Fruit fly (Drosophila melanogaster) whole organism, pupa: Measurements from ENCODE around the gene PH4alphaNE1.
A peak's percentile ranks its signal among the peaks of the same experiment; 100 is the strongest.

ENCODE experiments used
- CG10348 ChIP-seq: fragments of 200-800 bp; sonication (Bioruptor generic); IDR thresholded peaks from 2 replicates; pipeline ENCODE4 v1.3.6; 2022; ENCODE audit warnings: missing biosample characterization, missing genetic modification characterization
- CG12605 ChIP-seq: fragments of 200-800 bp; sonication (Bioruptor generic); IDR thresholded peaks from 2 replicates; pipeline ENCODE4 v1.3.6; 2022; ENCODE audit warnings: missing biosample characterization, missing genetic modification characterization
- CG13204 ChIP-seq: fragments of 200-800 bp; sonication (Bioruptor generic); optimal IDR thresholded peaks from 2 replicates; lab custom pipeline; 2018; ENCODE audit warnings: missing biosample characterization, mild to moderate bottlenecking, missing genetic modification characterization, moderate library complexity
- CG14655 ChIP-seq: fragments of 200-800 bp; sonication (Bioruptor generic); optimal IDR thresholded peaks from 3 replicates; lab custom pipeline; 2017; ENCODE audit warnings: mild to moderate bottlenecking, missing biosample characterization, missing genetic modification reagents, missing genetic modification characterization
- CG15710 ChIP-seq: fragments of 200-800 bp; sonication (Bioruptor generic); optimal IDR thresholded peaks from 2 replicates; lab custom pipeline; 2018; ENCODE audit warnings: missing biosample characterization, mild to moderate bottlenecking, missing genetic modification characterization, moderate library complexity
- CG17806 ChIP-seq: fragments of 200-800 bp; sonication (Bioruptor generic); optimal IDR thresholded peaks from 2 replicates; lab custom pipeline; 2018; ENCODE audit warnings: missing biosample characterization, mild to moderate bottlenecking, missing genetic modification characterization, moderate library complexity
- CG32121 ChIP-seq: fragments of 200-800 bp; sonication (Bioruptor generic); IDR thresholded peaks from 2 replicates; pipeline ENCODE4 v1.3.6; 2022; ENCODE audit warnings: missing biosample characterization, missing genetic modification characterization
- CG34367 ChIP-seq: fragments of 200-800 bp; sonication (Bioruptor generic); optimal IDR thresholded peaks from 2 replicates; lab custom pipeline; 2018; ENCODE audit warnings: missing biosample characterization, mild to moderate bottlenecking, missing genetic modification characterization
- CG4496 ChIP-seq: fragments of 200-800 bp; sonication (Bioruptor generic); IDR thresholded peaks from 3 replicates; pipeline ENCODE4 v1.3.6; 2022; ENCODE audit warnings: missing biosample characterization, missing genetic modification characterization
- CG8159 ChIP-seq: fragments of 200-800 bp; sonication (Bioruptor generic); optimal IDR thresholded peaks from 3 replicates; lab custom pipeline; 2018; ENCODE audit warnings: missing biosample characterization, mild to moderate bottlenecking, missing genetic modification characterization, moderate library complexity
- CG8301 ChIP-seq: fragments of 200-800 bp; sonication (Bioruptor generic); optimal IDR thresholded peaks from 2 replicates; lab custom pipeline; 2018; ENCODE audit warnings: missing biosample characterization, mild to moderate bottlenecking, missing genetic modification characterization
- CG9948 ChIP-seq: fragments of 200-800 bp; sonication (Bioruptor generic); optimal IDR thresholded peaks from 2 replicates; lab custom pipeline; 2018; ENCODE audit warnings: missing biosample characterization, mild to moderate bottlenecking, missing genetic modification characterization, moderate library complexity
- D1 ChIP-seq: fragments of 200-800 bp; sonication (Bioruptor generic); optimal IDR thresholded peaks from 2 replicates; lab custom pipeline; 2018; ENCODE audit warnings: missing biosample characterization, mild to moderate bottlenecking, missing genetic modification characterization, moderate library complexity
- EcR ChIP-seq: fragments of 200-800 bp; sonication (Bioruptor generic); optimal IDR thresholded peaks from 3 replicates; lab custom pipeline; 2019; ENCODE audit warnings: missing biosample characterization, missing genetic modification characterization, mild to moderate bottlenecking, moderate library complexity, missing genetic modification reagents
- Ets98B ChIP-seq: fragments of 200-800 bp; sonication (Bioruptor generic); IDR thresholded peaks from 2 replicates; pipeline ENCODE4 v1.3.6; 2022; ENCODE audit warnings: missing biosample characterization, missing genetic modification characterization
- Pif1A ChIP-seq: fragments of 200-800 bp; sonication (Bioruptor generic); optimal IDR thresholded peaks from 3 replicates; lab custom pipeline; 2016; ENCODE audit warnings: missing biosample characterization, missing genetic modification characterization
- Pif1B ChIP-seq: fragments of 200-800 bp; sonication (Bioruptor generic); optimal IDR thresholded peaks from 3 replicates; lab custom pipeline; 2016; ENCODE audit warnings: missing biosample characterization, missing genetic modification characterization
- Snoo ChIP-seq: fragments of 200-800 bp; sonication (Bioruptor generic); optimal IDR thresholded peaks from 3 replicates; lab custom pipeline; 2017; ENCODE audit warnings: missing biosample characterization, mild to moderate bottlenecking, missing genetic modification characterization, inconsistent platforms
- fd96Ca ChIP-seq: fragments of 200-800 bp; sonication (Bioruptor generic); IDR thresholded peaks from 3 replicates; pipeline ENCODE4 v1.3.6; 2022; ENCODE audit warnings: missing biosample characterization, missing genetic modification characterization
- gl ChIP-seq: fragments of 200-800 bp; sonication (Bioruptor generic); optimal IDR thresholded peaks from 2 replicates; lab custom pipeline; 2018; ENCODE audit warnings: missing biosample characterization, mild to moderate bottlenecking, missing genetic modification characterization

The PH4alphaNE1 gene

DNA sequence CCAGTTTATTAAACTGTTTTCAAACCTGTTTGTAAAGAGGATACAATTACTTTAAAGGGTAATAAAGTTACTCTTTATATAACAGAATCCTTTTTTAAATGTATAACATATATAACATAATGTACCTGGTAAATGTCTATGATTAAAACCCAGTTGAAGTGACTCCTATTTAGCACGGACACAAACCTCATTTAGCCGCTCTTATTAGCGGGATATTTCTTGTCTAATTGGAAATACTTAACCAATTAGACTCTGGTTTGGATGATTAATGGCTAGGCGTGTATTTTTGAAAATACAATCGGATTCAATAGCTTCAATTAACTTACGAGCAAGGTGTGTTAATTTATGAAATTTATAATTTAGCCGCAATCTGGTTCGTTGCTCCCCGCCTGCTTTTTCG lies 33.1 kb downstream of the PH4alphaNE1 start:
- no peak for TF ChIP-seq CG12605 (GFP tag; lab: Robert Waterston, UW)
- no peak for TF ChIP-seq CG15710 (tag; lab: Kevin White, UChicago)
- TF ChIP-seq CG17806 (tag; lab: Kevin White, UChicago) = no peak
- no peak for TF ChIP-seq fd96Ca (GFP tag; lab: Robert Waterston, UW)
- TF ChIP-seq CG8159 = no peak
- no peak for TF ChIP-seq Ets98B (GFP tag; lab: Robert Waterston, UW)

DNA sequence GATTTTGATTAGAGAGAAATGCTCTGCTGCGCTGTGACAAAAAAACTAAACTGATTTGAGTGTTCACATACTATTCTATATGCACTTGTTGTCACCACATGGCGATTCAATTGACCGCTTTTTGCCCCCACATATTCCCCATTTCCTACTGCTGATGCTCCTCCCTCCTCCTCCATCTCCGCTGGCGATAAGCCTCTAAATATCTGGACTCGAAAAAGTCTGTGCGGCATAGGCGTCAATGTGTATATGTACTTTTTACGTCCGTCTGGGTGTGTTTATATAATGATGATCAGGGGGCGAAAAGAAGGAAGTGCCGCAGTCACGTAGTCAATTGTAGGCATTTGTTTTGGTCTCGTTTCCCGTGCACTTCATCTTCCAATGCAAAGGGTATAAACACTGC lies 33.6 kb downstream of the PH4alphaNE1 start:
- no peak for TF ChIP-seq CG8159
- no peak for TF ChIP-seq D1 (tag; lab: Kevin White, UChicago)
- no peak for TF ChIP-seq CG13204 (GFP tag; lab: Kevin White, UChicago)
- peak; percentile 38; the same call in 1 of the 3 replicates for TF ChIP-seq fd96Ca (GFP tag; lab: Robert Waterston, UW)
- peak; percentile 14; the same call in 1 of the 3 replicates for TF ChIP-seq CG4496 (GFP tag; lab: Robert Waterston, UW)

DNA sequence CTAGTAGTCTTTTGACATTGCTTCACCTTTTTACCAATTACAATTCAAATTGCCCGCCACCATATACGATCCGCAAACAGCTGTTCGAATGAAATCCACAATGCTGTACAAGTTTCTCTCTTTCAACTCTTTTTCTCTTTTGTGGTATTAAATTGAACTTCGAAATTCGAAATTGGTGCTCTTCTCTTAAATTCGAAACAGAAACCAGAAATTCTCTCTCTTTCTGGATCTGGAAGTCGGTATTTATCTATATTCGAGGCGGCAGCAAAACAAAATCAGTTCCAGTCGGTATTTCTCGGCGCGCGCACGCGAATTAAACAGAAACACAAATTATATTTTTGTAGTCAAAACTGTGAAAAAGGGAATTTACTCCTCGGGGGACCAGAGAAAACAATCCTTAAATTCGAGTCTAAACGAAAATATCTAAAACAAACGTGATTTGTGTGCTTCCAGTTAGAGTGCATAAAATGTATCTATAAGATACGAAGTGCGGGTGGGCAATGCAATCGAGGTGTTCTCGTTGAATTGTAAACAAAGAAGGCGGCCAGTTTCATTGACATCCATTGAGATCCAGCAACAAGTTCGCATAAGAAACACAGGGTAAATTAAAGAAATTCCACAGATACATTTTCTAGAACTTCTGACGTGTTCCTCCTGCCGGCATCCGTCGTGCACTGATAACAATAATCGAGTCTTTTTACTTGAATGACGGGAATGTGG lies 34.2 kb downstream of the PH4alphaNE1 start, which contains the start of gene PH4alphaEFB:
PH4alphaEFB (plus strand) TSS at position 276 of the 720 bp plus-strand sequence.
- TF ChIP-seq CG12605 (GFP tag; lab: Robert Waterston, UW) = peak; percentile 53; the same call in 1 of the 2 replicates
- TF ChIP-seq gl (tag; lab: Kevin White, UChicago) = peak; percentile 1
- no peak for TF ChIP-seq CG8159
- TF ChIP-seq EcR = peak; percentile 72
- TF ChIP-seq Snoo = no peak

DNA sequence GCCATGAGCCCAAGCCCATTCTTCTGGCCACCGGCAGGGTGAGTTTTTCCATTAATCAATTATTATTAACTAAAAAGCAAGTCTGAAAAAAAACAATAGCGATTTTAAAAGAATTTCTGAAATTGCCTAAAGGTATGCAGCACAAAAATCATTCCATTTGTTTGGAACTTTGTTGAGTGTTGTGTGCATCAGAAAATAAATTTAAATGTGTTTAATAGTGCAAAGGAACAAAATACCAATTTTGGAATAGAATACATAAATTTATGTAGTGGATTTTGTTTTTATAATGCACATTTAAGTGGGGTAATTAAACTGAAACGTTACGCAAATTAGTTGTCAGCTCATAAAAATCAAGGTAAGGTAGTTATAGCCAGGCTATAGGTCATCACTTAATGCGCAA lies 35.9 kb downstream of the PH4alphaNE1 start:
- no peak for TF ChIP-seq gl (tag; lab: Kevin White, UChicago)
- no peak for TF ChIP-seq CG10348 (GFP tag; lab: Robert Waterston, UW)
- TF ChIP-seq Snoo = no peak
- no peak for TF ChIP-seq CG8301 (tag; lab: Kevin White, UChicago)
- no peak for TF ChIP-seq D1 (tag; lab: Kevin White, UChicago)
- TF ChIP-seq CG14655 (GFP tag; lab: Kevin White, UChicago) = no peak
- no peak for TF ChIP-seq CG4496 (GFP tag; lab: Robert Waterston, UW)
- no peak for TF ChIP-seq CG8159

DNA sequence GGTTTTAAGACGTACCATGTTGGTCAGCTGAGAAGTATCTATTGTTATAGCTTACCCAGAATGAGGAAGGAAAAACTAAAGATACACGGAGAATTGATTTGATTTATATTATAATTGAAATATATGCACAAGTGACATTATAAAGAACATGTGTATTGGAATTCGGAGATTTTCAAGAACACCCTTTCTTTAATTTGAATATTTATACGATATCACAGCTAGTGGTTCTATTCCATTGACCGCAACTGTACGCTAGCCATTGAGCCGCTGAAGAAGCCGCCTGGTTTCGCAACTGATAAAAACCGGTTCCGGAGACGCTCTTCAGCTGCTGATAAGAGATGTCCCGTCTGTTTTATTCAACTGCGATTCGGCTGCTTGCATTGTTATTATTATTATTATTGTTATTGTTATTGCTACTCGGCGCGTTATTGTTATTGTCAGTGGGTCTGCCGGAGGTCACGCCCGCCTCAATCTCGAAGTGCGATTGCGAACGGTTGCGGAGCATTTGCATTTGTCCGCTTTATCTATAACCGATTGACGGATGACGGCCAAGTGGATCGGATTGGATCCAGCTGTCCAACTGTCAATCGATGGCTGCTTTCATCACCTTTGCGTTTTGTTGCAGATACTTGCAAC lies 38.4 kb downstream of the PH4alphaNE1 start:
- peak; percentile 58 for TF ChIP-seq EcR
- TF ChIP-seq CG34367 = peak; percentile 58
- TF ChIP-seq CG14655 (GFP tag; lab: Kevin White, UChicago) = no peak
- peak; percentile 48 for TF ChIP-seq Pif1B (GFP tag; lab: Kevin White, UChicago)
- TF ChIP-seq CG8159 = peak; percentile 66
- peak; percentile 58 for TF ChIP-seq CG17806 (tag; lab: Kevin White, UChicago)
- TF ChIP-seq CG4496 (GFP tag; lab: Robert Waterston, UW) = peak; percentile 41; the same call in 2 of the 3 replicates
- no peak for TF ChIP-seq gl (tag; lab: Kevin White, UChicago)
- no peak for TF ChIP-seq Pif1A
- TF ChIP-seq CG13204 (GFP tag; lab: Kevin White, UChicago) = peak; percentile 59
- TF ChIP-seq CG9948 (tag; lab: Kevin White, UChicago) = peak; percentile 55
- peak; percentile 56; the same call in 1 of the 2 replicates for TF ChIP-seq Ets98B (GFP tag; lab: Robert Waterston, UW)
- no peak for TF ChIP-seq D1 (tag; lab: Kevin White, UChicago)
- TF ChIP-seq CG15710 (tag; lab: Kevin White, UChicago) = peak; percentile 67
- peak; percentile 63 for TF ChIP-seq CG8301 (tag; lab: Kevin White, UChicago)
- peak; percentile 63 for TF ChIP-seq CG32121 (GFP tag; lab: Robert Waterston, UW)
- TF ChIP-seq Snoo = peak; percentile 36
- peak; percentile 65 for TF ChIP-seq CG12605 (GFP tag; lab: Robert Waterston, UW)

DNA sequence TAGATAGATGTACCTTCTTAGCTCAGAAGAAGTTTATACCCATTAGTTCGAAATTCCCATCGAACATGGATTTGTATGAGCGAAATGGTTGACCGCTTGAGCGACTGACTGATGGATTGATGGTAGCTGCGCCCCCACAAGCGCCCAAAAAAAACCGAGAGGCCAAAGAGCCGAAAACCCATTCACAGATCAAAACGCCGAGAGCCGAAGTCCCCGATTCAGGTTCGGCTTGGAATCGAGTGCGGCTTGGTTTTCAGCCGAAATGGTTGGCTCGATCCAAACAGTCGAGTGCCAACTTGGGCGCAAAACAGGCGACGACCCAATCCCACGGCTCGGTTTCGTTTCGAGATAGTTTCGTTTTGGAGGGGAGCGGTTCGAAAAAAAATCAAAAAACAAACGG lies 39.9 kb downstream of the PH4alphaNE1 start:
- TF ChIP-seq D1 (tag; lab: Kevin White, UChicago) (no peak), CG32121 (GFP tag; lab: Robert Waterston, UW) (0 out of 2 replicates have a peak, but pooled peaks have one; percentile 41), Pif1B (GFP tag; lab: Kevin White, UChicago) (no peak), CG13204 (GFP tag; lab: Kevin White, UChicago) (no peak), CG9948 (tag; lab: Kevin White, UChicago) (no peak), CG4496 (GFP tag; lab: Robert Waterston, UW) (0 out of 3 replicates have a peak, but pooled peaks have one; percentile 13), CG10348 (GFP tag; lab: Robert Waterston, UW) (no peak), CG17806 (tag; lab: Kevin White, UChicago) (no peak), CG15710 (tag; lab: Kevin White, UChicago) (no peak), CG8159 (no peak), CG34367 (no peak), Pif1A (no peak), gl (tag; lab: Kevin White, UChicago) (no peak)
- TF ChIP-seq, all 21 proteins: peak for 2
